Fruit fly (Drosophila melanogaster): ENCODE measurements around the gene CG10347.
A peak's percentile ranks its signal among the peaks of the same experiment; 100 is the strongest.

Gene CG10347

dm6 chrX:11854758-11855465, at the start of gene CG10347, which contains the start of gene ATP7:
Gene CG10347, minus strand, starts transcription at chrX:11854931.
Gene ATP7, plus strand, starts transcription at chrX:11855022.
- TF ChIP-seq CG17801 (GFP tag; optimal IDR thresholded peaks at IDR 0.05; ENCODE audit: partially characterized antibody) = peak; percentile 69

- no peak for TF ChIP-seq CG17801 (GFP tag; optimal IDR thresholded peaks at IDR 0.05; ENCODE audit: partially characterized antibody)
Observed at dm6 chrX:11895141-11895540, 40.4 kb upstream of the CG10347 start.

- no peak for TF ChIP-seq CG17801 (GFP tag; optimal IDR thresholded peaks at IDR 0.05; ENCODE audit: partially characterized antibody)
Observed at dm6 chrX:11894198-11894597, 39.5 kb upstream of the CG10347 start.

- no peak for TF ChIP-seq CG17801 (GFP tag; optimal IDR thresholded peaks at IDR 0.05; ENCODE audit: partially characterized antibody)
Observed at dm6 chrX:11893643-11894042, 38.9 kb upstream of the CG10347 start, which contains the start of gene wisp. Gene wisp, plus strand, starts transcription at chrX:11893943.

dm6 chrX:11891682-11892179, 37.0 kb upstream of the CG10347 start, which contains the start of gene sicily:
Gene sicily, plus strand, starts transcription at chrX:11891732.
- peak; percentile 42 for TF ChIP-seq CG17801 (GFP tag; optimal IDR thresholded peaks at IDR 0.05; ENCODE audit: partially characterized antibody)

- peak; percentile 33 for TF ChIP-seq CG17801 (GFP tag; optimal IDR thresholded peaks at IDR 0.05; ENCODE audit: partially characterized antibody)
Observed at dm6 chrX:11888142-11888541, 33.4 kb upstream of the CG10347 start, which contains the start of gene CG1840. Gene CG1840, plus strand, starts transcription at chrX:11888352.

dm6 chrX:11886976-11887375, 32.2 kb upstream of the CG10347 start, which contains the start of the genes CG10353 and SelG:
Gene CG10353, minus strand, starts transcription at chrX:11887162.
Gene SelG, plus strand, starts transcription at chrX:11887284.
- TF ChIP-seq CG17801 (GFP tag; optimal IDR thresholded peaks at IDR 0.05; ENCODE audit: partially characterized antibody) = peak; percentile 71

dm6 chrX:11885356-11885755, 30.6 kb upstream of the CG10347 start:
- TF ChIP-seq CG17801 (GFP tag; optimal IDR thresholded peaks at IDR 0.05; ENCODE audit: partially characterized antibody) = no peak

- no peak for TF ChIP-seq CG17801 (GFP tag; optimal IDR thresholded peaks at IDR 0.05; ENCODE audit: partially characterized antibody)
Observed at dm6 chrX:11884134-11884533, 29.4 kb upstream of the CG10347 start.

- peak; percentile 13 for TF ChIP-seq CG17801 (GFP tag; optimal IDR thresholded peaks at IDR 0.05; ENCODE audit: partially characterized antibody)
Observed at dm6 chrX:11882447-11882846, 27.7 kb upstream of the CG10347 start.

dm6 chrX:11881686-11882085, 27.0 kb upstream of the CG10347 start:
- TF ChIP-seq CG17801 (GFP tag; optimal IDR thresholded peaks at IDR 0.05; ENCODE audit: partially characterized antibody) = no peak

- TF ChIP-seq CG17801 (GFP tag; optimal IDR thresholded peaks at IDR 0.05; ENCODE audit: partially characterized antibody) = no peak
Observed at dm6 chrX:11877165-11877564, 22.4 kb upstream of the CG10347 start, which contains the start of gene CG10352. Gene CG10352, minus strand, starts transcription at chrX:11877168.

dm6 chrX:11875146-11875830, 20.6 kb upstream of the CG10347 start:
- peak; percentile 3 for TF ChIP-seq CG17801 (GFP tag; optimal IDR thresholded peaks at IDR 0.05; ENCODE audit: partially characterized antibody)

- no peak for TF ChIP-seq CG17801 (GFP tag; optimal IDR thresholded peaks at IDR 0.05; ENCODE audit: partially characterized antibody)
Observed at dm6 chrX:11873116-11873515, 18.4 kb upstream of the CG10347 start, which contains the start of gene CG15739. Gene CG15739, plus strand, starts transcription at chrX:11873319.

- TF ChIP-seq CG17801 (GFP tag; optimal IDR thresholded peaks at IDR 0.05; ENCODE audit: partially characterized antibody) = no peak
Observed at dm6 chrX:11872517-11872916, 17.8 kb upstream of the CG10347 start, which contains the start of gene BORCS5. Gene BORCS5, minus strand, starts transcription at chrX:11872779.

Data from ovary, adult (tissue).